Worm (Caenorhabditis elegans) whole organism, late embryonic: Measurements from ENCODE around the gene F36H9.2.

ENCODE experiments used
- K02D7.2 ChIP-seq: sonication (generic microtip); optimal IDR thresholded peaks from 2 replicates; lab custom pipeline; 2017; ENCODE audit warnings: mild to moderate bottlenecking, missing genetic modification characterization, missing compliant biosample characterization
- ahr-1 ChIP-seq: sonication (generic microtip); optimal IDR thresholded peaks from 2 replicates; lab custom pipeline; 2016; ENCODE audit warnings: missing genetic modification characterization, missing compliant biosample characterization
- ama-1 ChIP-seq: fragments of 150-350 bp; optimal IDR thresholded peaks from 2 replicates; lab custom pipeline; 2014
- ceh-22 ChIP-seq: sonication (generic microtip); optimal IDR thresholded peaks from 2 replicates; lab custom pipeline; 2017; ENCODE audit warnings: missing biosample characterization, missing genetic modification characterization
- ceh-34 ChIP-seq: sonication (generic microtip); optimal IDR thresholded peaks from 2 replicates; lab custom pipeline; 2016; ENCODE audit warnings: mild to moderate bottlenecking, missing genetic modification characterization, missing compliant biosample characterization
- ceh-45 ChIP-seq: fragments of 200-800 bp; sonication (Bioruptor generic); IDR thresholded peaks from 2 replicates; pipeline ENCODE4 v1.3.6; 2022; ENCODE audit warnings: missing genetic modification reagents, missing genetic modification characterization, missing compliant biosample characterization
- ceh-6 ChIP-seq: fragments of 200-800 bp; sonication (Bioruptor generic); optimal IDR thresholded peaks from 2 replicates; lab custom pipeline; 2018; ENCODE audit warnings: mild to moderate bottlenecking, missing genetic modification characterization, missing compliant biosample characterization
- ceh-9 ChIP-seq: sonication (generic microtip); optimal IDR thresholded peaks from 2 replicates; lab custom pipeline; 2016; ENCODE audit warnings: mild to moderate bottlenecking, missing genetic modification characterization, inconsistent platforms, missing compliant biosample characterization
- dve-1 ChIP-seq: sonication (generic microtip); optimal IDR thresholded peaks from 2 replicates; lab custom pipeline; 2017; ENCODE audit warnings: antibody characterized with exemption, mild to moderate bottlenecking, missing genetic modification characterization, missing compliant biosample characterization
- elt-2 ChIP-seq: sonication (generic microtip); optimal IDR thresholded peaks from 2 replicates; lab custom pipeline; 2016; ENCODE audit warnings: missing genetic modification reagents, missing genetic modification characterization, missing compliant biosample characterization
- fax-1 ChIP-seq: sonication (generic microtip); optimal IDR thresholded peaks from 2 replicates; lab custom pipeline; 2016; ENCODE audit warnings: missing genotype, missing genetic modification characterization, missing compliant biosample characterization
- fkh-10 ChIP-seq: fragments of 150-350 bp; optimal IDR thresholded peaks from 2 replicates; lab custom pipeline; 2014; ENCODE audit warnings: missing biosample characterization, missing genetic modification reagents, missing genetic modification characterization
- hlh-13 ChIP-seq: fragments of 200-800 bp; sonication (Bioruptor generic); optimal IDR thresholded peaks from 2 replicates; lab custom pipeline; 2018; ENCODE audit warnings: mild to moderate bottlenecking, missing genetic modification characterization, missing compliant biosample characterization
- hlh-30 ChIP-seq: sonication (generic microtip); optimal IDR thresholded peaks from 2 replicates; lab custom pipeline; 2017; ENCODE audit warnings: antibody characterized with exemption, missing genetic modification characterization, missing compliant biosample characterization; ENCODE audit not compliant: insufficient read depth
- lin-11 ChIP-seq: fragments of 200-800 bp; sonication (Bioruptor generic); optimal IDR thresholded peaks from 2 replicates; lab custom pipeline; 2018; ENCODE audit warnings: mild to moderate bottlenecking, missing genetic modification characterization, missing compliant biosample characterization
- madf-2 ChIP-seq: sonication (generic microtip); optimal IDR thresholded peaks from 2 replicates; lab custom pipeline; 2017; ENCODE audit warnings: missing genetic modification characterization, missing compliant biosample characterization
- nfya-1 ChIP-seq: sonication (generic microtip); optimal IDR thresholded peaks from 2 replicates; lab custom pipeline; 2017; ENCODE audit warnings: missing genetic modification characterization, mild to moderate bottlenecking, missing compliant biosample characterization, antibody characterized with exemption, moderate library complexity
- npax-4 ChIP-seq: sonication (generic microtip); optimal IDR thresholded peaks from 2 replicates; lab custom pipeline; 2016; ENCODE audit warnings: missing genetic modification characterization, missing compliant biosample characterization
- odd-2 ChIP-seq: sonication (generic microtip); optimal IDR thresholded peaks from 2 replicates; lab custom pipeline; 2017; ENCODE audit warnings: antibody characterized with exemption, mild to moderate bottlenecking, missing genetic modification characterization, missing compliant biosample characterization
- pag-3 ChIP-seq: sonication (generic microtip); optimal IDR thresholded peaks from 2 replicates; lab custom pipeline; 2016; ENCODE audit warnings: missing compliant biosample characterization, missing genetic modification characterization, borderline replicate concordance
- pax-1 ChIP-seq: fragments of 150-350 bp; optimal IDR thresholded peaks from 2 replicates; lab custom pipeline; 2014; ENCODE audit warnings: missing biosample characterization, missing genetic modification characterization
- pha-2 ChIP-seq: sonication (generic microtip); optimal IDR thresholded peaks from 2 replicates; lab custom pipeline; 2017; ENCODE audit warnings: mild to moderate bottlenecking, missing genetic modification characterization, missing compliant biosample characterization
- ref-2 ChIP-seq: sonication (generic microtip); optimal IDR thresholded peaks from 2 replicates; lab custom pipeline; 2016; ENCODE audit warnings: missing genetic modification characterization, missing compliant biosample characterization
- rnt-1 ChIP-seq: sonication (generic microtip); optimal IDR thresholded peaks from 2 replicates; lab custom pipeline; 2016; ENCODE audit warnings: missing genetic modification characterization, missing compliant biosample characterization
- syd-9 ChIP-seq: sonication (generic microtip); optimal IDR thresholded peaks from 2 replicates; lab custom pipeline; 2016; ENCODE audit warnings: mild to moderate bottlenecking, missing genetic modification characterization, moderate library complexity, missing compliant biosample characterization
- unc-42 ChIP-seq: sonication (generic microtip); optimal IDR thresholded peaks from 2 replicates; lab custom pipeline; 2016; ENCODE audit warnings: missing genotype, missing genetic modification characterization, missing compliant biosample characterization
- unc-55 ChIP-seq: sonication (generic microtip); optimal IDR thresholded peaks from 2 replicates; lab custom pipeline; 2017; ENCODE audit warnings: missing biosample characterization, missing genetic modification reagents, missing genetic modification characterization
- unc-86 ChIP-seq: sonication (generic microtip); optimal IDR thresholded peaks from 2 replicates; lab custom pipeline; 2016; ENCODE audit warnings: missing genetic modification characterization, missing compliant biosample characterization
- ztf-16 ChIP-seq: sonication (generic microtip); optimal IDR thresholded peaks from 2 replicates; lab custom pipeline; 2017; ENCODE audit warnings: missing genetic modification characterization, missing compliant biosample characterization

Gene F36H9.2

ce11 chrV:1767427-1767826 is 20.8 kb upstream of the F36H9.2 start:
- TF ChIP-seq syd-9 (tag; lab: Kevin White, UChicago) (no peak), odd-2 (tag; lab: Kevin White, UChicago) (no peak), madf-2 (no peak), elt-2 (no peak), npax-4 (tag; lab: Kevin White, UChicago) (no peak), hlh-30 (tag; lab: Kevin White, UChicago) (no peak), ceh-6 (GFP tag; lab: Kevin White, UChicago) (no peak), ztf-16 (tag; lab: Kevin White, UChicago) (no peak), fkh-10 (GFP tag; lab: Kevin White, UChicago) (no peak), nfya-1 (tag; lab: Kevin White, UChicago) (no peak), hlh-13 (no peak), ceh-34 (tag; lab: Kevin White, UChicago) (no peak), pag-3 (no peak), ceh-22 (tag; lab: Kevin White, UChicago) (no peak), ahr-1 (tag; lab: Kevin White, UChicago) (no peak), lin-11 (tag; lab: Kevin White, UChicago) (no peak)

ce11 chrV:1771727-1772126 is 16.5 kb upstream of the F36H9.2 start, which contains the start of gene dhs-13:
dhs-13 (minus strand) TSS chrV:1771734.
- TF ChIP-seq odd-2 (tag; lab: Kevin White, UChicago) (no peak), unc-55 (GFP tag; lab: Kevin White, UChicago) (peak; percentile 21)

DNA sequence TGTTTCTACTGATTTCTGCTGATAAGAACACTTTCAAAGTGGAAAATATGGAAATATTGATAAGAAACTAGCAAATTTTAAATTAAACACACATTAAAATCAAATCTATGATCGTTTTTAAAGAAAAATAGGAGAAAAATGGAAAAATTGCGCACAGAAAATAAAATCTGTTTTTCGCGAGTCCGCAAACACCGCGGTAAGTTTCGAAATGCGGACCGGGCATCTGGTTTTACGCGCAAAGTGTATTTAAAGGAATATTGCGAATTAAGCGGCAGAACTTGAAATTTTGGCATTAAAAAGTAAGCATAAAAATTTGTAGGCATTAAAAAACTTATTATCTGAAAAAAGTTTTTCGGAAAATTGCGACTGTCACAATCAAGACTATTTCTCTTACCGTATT is 15.1 kb upstream of the F36H9.2 start:
- no peak for TF ChIP-seq ceh-34 (tag; lab: Kevin White, UChicago)
- no peak for TF ChIP-seq K02D7.2 (tag; lab: Kevin White, UChicago)
- TF ChIP-seq npax-4 (tag; lab: Kevin White, UChicago) = no peak
- TF ChIP-seq syd-9 (tag; lab: Kevin White, UChicago) = no peak

ce11 chrV:1774874-1775589 is 13.2 kb upstream of the F36H9.2 start, which contains the start of gene F36H9.7:
F36H9.7 (minus strand) TSS chrV:1774924.
- TF ChIP-seq unc-42 (peak; percentile 57), elt-2 (no peak)

ce11 chrV:1779136-1779535 is 9.1 kb upstream of the F36H9.2 start, which contains the start of gene F36H9.4:
F36H9.4 (minus strand) TSS chrV:1779236.
- TF ChIP-seq ama-1 (lab: Kevin White, UChicago) (no peak), dve-1 (no peak), hlh-30 (tag; lab: Kevin White, UChicago) (no peak), ceh-45 (GFP tag; lab: Robert Waterston, UW) (no peak), ceh-9 (tag; lab: Kevin White, UChicago) (no peak), syd-9 (tag; lab: Kevin White, UChicago) (no peak), fax-1 (tag; lab: Kevin White, UChicago) (no peak), pha-2 (tag; lab: Kevin White, UChicago) (no peak), pax-1 (tag; lab: Kevin White, UChicago) (no peak), ref-2 (tag; lab: Kevin White, UChicago) (no peak), ztf-16 (tag; lab: Kevin White, UChicago) (no peak), nfya-1 (tag; lab: Kevin White, UChicago) (no peak), rnt-1 (tag; lab: Kevin White, UChicago) (no peak), unc-86 (tag; lab: Kevin White, UChicago) (no peak), unc-42 (no peak), fkh-10 (GFP tag; lab: Kevin White, UChicago) (no peak)

- TF ChIP-seq nfya-1 (tag; lab: Kevin White, UChicago) = peak; percentile 85
- TF ChIP-seq ama-1 (lab: Kevin White, UChicago) = no peak
Observed at ce11 chrV:1779994-1780393, 8.3 kb upstream of the F36H9.2 start.
